Worm (Caenorhabditis elegans) whole organism, L4 larva: ENCODE measurements around the gene madf-3.

Experiments
- F26F4.8 ChIP-seq: fragments of 200-800 bp; sonication (Bioruptor generic); conservative IDR thresholded peaks from 2 replicates; pipeline ENCODE4 v1.3.6; 2022; ENCODE audit warnings: missing genetic modification characterization, missing compliant biosample characterization
- R02D3.7 ChIP-seq: fragments of 150-350 bp; sonication (generic microtip); optimal IDR thresholded peaks from 3 replicates; lab custom pipeline; 2014; ENCODE audit warnings: missing biosample characterization, missing genetic modification characterization
- Y5F2A.4 ChIP-seq: fragments of 200-800 bp; sonication (Bioruptor generic); optimal IDR thresholded peaks from 2 replicates; lab custom pipeline; 2018; ENCODE audit warnings: mild to moderate bottlenecking, missing genetic modification characterization, missing compliant biosample characterization
- aha-1 ChIP-seq: fragments of 150-350 bp; peaks from one replicate; lab custom pipeline; 2014; ENCODE audit warnings: missing biosample characterization, missing genetic modification characterization
- aly-2 ChIP-seq: sonication (generic microtip); optimal IDR thresholded peaks from 2 replicates; lab custom pipeline; 2018; ENCODE audit warnings: missing biosample characterization, missing genetic modification characterization
- ceh-28 ChIP-seq: fragments of 150-350 bp; optimal IDR thresholded peaks from 2 replicates; lab custom pipeline; 2014; ENCODE audit warnings: missing biosample characterization, missing genetic modification reagents, missing genetic modification characterization
- ceh-62 ChIP-seq: sonication (generic microtip); optimal IDR thresholded peaks from 2 replicates; lab custom pipeline; 2017; ENCODE audit warnings: missing biosample characterization, missing genetic modification characterization
- ceh-82 ChIP-seq: sonication (generic microtip); optimal IDR thresholded peaks from 2 replicates; lab custom pipeline; 2017; ENCODE audit warnings: missing biosample characterization, missing genetic modification characterization
- ces-1 ChIP-seq: fragments of 150-350 bp; sonication (generic microtip); optimal IDR thresholded peaks from 4 replicates; lab custom pipeline; 2014; ENCODE audit warnings: missing biosample characterization, missing genetic modification reagents, missing genetic modification characterization
- cey-2 ChIP-seq: sonication (generic microtip); optimal IDR thresholded peaks from 3 replicates; lab custom pipeline; 2017; ENCODE audit warnings: missing genetic modification characterization, mild to moderate bottlenecking, missing compliant biosample characterization, antibody characterized with exemption, borderline replicate concordance; ENCODE audit not compliant: insufficient read depth
- ctbp-1 ChIP-seq: fragments of 200-800 bp; sonication (Bioruptor generic); IDR thresholded peaks from 2 replicates; pipeline ENCODE4 v1.3.6; 2022; ENCODE audit warnings: missing genetic modification reagents, missing genetic modification characterization, missing compliant biosample characterization
- daf-16 ChIP-seq, 3 experiments: sonication (generic microtip); optimal IDR thresholded peaks; 2 replicates each; lab custom pipeline; 2016 to 2017; ENCODE audit warnings: missing genetic modification characterization in 3 of 3, missing genetic modification reagents in 3 of 3, mild to moderate bottlenecking in 2 of 3, missing compliant biosample characterization in 2 of 3, missing biosample characterization in 1 of 3, moderate library complexity in 1 of 3
- dmd-6 ChIP-seq: fragments of 200-800 bp; sonication (Bioruptor generic); IDR thresholded peaks from 2 replicates; pipeline ENCODE4 v1.3.6; 2022; ENCODE audit warnings: missing genetic modification reagents, missing genetic modification characterization, missing compliant biosample characterization
- dmd-8 ChIP-seq: fragments of 200-800 bp; sonication (Bioruptor generic); IDR thresholded peaks from 2 replicates; pipeline ENCODE4 v1.3.6; 2022; ENCODE audit warnings: missing genetic modification characterization, missing compliant biosample characterization
- dmd-9 ChIP-seq: fragments of 200-800 bp; sonication (Bioruptor generic); IDR thresholded peaks from 2 replicates; pipeline ENCODE4 v1.3.6; 2022; ENCODE audit warnings: missing genetic modification reagents, missing genetic modification characterization, missing compliant biosample characterization
- dve-1 ChIP-seq: sonication (generic microtip); optimal IDR thresholded peaks from 2 replicates; lab custom pipeline; 2017; ENCODE audit warnings: antibody characterized with exemption, mild to moderate bottlenecking, missing genetic modification characterization, missing compliant biosample characterization; ENCODE audit not compliant: insufficient read depth
- egl-27 ChIP-seq: sonication (generic microtip); optimal IDR thresholded peaks from 3 replicates; lab custom pipeline; 2017; ENCODE audit warnings: missing biosample characterization, missing genetic modification reagents, missing genetic modification characterization
- egl-43 ChIP-seq: fragments of 200-800 bp; sonication (Bioruptor generic); IDR thresholded peaks from 2 replicates; pipeline ENCODE4 v1.3.6; 2022; ENCODE audit warnings: missing genetic modification reagents, missing genetic modification characterization, missing compliant biosample characterization
- fkh-10 ChIP-seq: fragments of 150-350 bp; optimal IDR thresholded peaks from 2 replicates; lab custom pipeline; 2014; ENCODE audit warnings: missing biosample characterization, missing genetic modification reagents, missing genetic modification characterization
- fos-1 ChIP-seq: fragments of 150-350 bp; optimal IDR thresholded peaks from 2 replicates; lab custom pipeline; 2014; ENCODE audit warnings: missing biosample characterization, missing genetic modification characterization
- gei-8 ChIP-seq: fragments of 200-800 bp; sonication (Bioruptor generic); optimal IDR thresholded peaks from 2 replicates; lab custom pipeline; 2018; ENCODE audit warnings: mild to moderate bottlenecking, missing genetic modification characterization, missing compliant biosample characterization
- hlh-30 ChIP-seq: sonication (generic microtip); optimal IDR thresholded peaks from 2 replicates; lab custom pipeline; 2017; ENCODE audit warnings: antibody characterized with exemption, mild to moderate bottlenecking, missing genetic modification characterization, missing compliant biosample characterization; ENCODE audit not compliant: insufficient read depth
- mes-2 ChIP-seq: sonication (generic microtip); optimal IDR thresholded peaks from 2 replicates; lab custom pipeline; 2016; ENCODE audit warnings: missing genotype, mild to moderate bottlenecking, missing genetic modification characterization, missing compliant biosample characterization; ENCODE audit not compliant: poor library complexity, severe bottlenecking
- mxl-3 ChIP-seq: fragments of 200-800 bp; sonication (Bioruptor generic); optimal IDR thresholded peaks from 2 replicates; lab custom pipeline; 2018; ENCODE audit warnings: mild to moderate bottlenecking, missing genetic modification characterization, missing compliant biosample characterization
- nhr-111 ChIP-seq: fragments of 200-800 bp; sonication (Bioruptor generic); optimal IDR thresholded peaks from 2 replicates; lab custom pipeline; 2018; ENCODE audit warnings: mild to moderate bottlenecking, missing genetic modification characterization, missing compliant biosample characterization
- nhr-28 ChIP-seq: fragments of 150-350 bp; optimal IDR thresholded peaks from 2 replicates; lab custom pipeline; 2014; ENCODE audit warnings: missing biosample characterization, missing genetic modification characterization
- nhr-48 ChIP-seq: sonication (generic microtip); optimal IDR thresholded peaks from 2 replicates; lab custom pipeline; 2016; ENCODE audit warnings: mild to moderate bottlenecking, missing genetic modification characterization, missing compliant biosample characterization
- nhr-6 ChIP-seq: fragments of 150-350 bp; optimal IDR thresholded peaks from 2 replicates; lab custom pipeline; 2014; ENCODE audit warnings: missing biosample characterization, missing genetic modification characterization
- pqm-1 ChIP-seq: sonication (generic microtip); optimal IDR thresholded peaks from 2 replicates; lab custom pipeline; 2017; ENCODE audit warnings: missing biosample characterization, missing genetic modification characterization
- saeg-2 ChIP-seq: fragments of 200-800 bp; sonication (Bioruptor generic); IDR thresholded peaks from 2 replicates; pipeline ENCODE4 v1.3.6; 2022; ENCODE audit warnings: missing genetic modification reagents, missing genetic modification characterization, missing compliant biosample characterization
- sdz-12 ChIP-seq: fragments of 200-800 bp; sonication (Bioruptor generic); optimal IDR thresholded peaks from 2 replicates; lab custom pipeline; 2018; ENCODE audit warnings: mild to moderate bottlenecking, missing genetic modification characterization, missing compliant biosample characterization
- skn-1 ChIP-seq: fragments of 150-350 bp; optimal IDR thresholded peaks from 2 replicates; lab custom pipeline; 2014; ENCODE audit warnings: missing biosample characterization, missing genetic modification characterization
- spr-3 ChIP-seq: fragments of 200-800 bp; sonication (Bioruptor generic); optimal IDR thresholded peaks from 2 replicates; lab custom pipeline; 2018; ENCODE audit warnings: mild to moderate bottlenecking, missing genetic modification characterization, missing compliant biosample characterization
- unc-130 ChIP-seq: sonication (generic microtip); optimal IDR thresholded peaks from 2 replicates; lab custom pipeline; 2016; ENCODE audit warnings: missing genetic modification reagents, missing genetic modification characterization, missing compliant biosample characterization
- unc-62 ChIP-seq, 3 experiments: fragments of 150-350 bp in 1 of 3; sonication (generic microtip); optimal IDR thresholded peaks in 2 of 3; peaks in 1 of 3; 1 replicate in 1 of 3; 2 replicates in 2 of 3; lab custom pipeline; 2014 to 2017; ENCODE audit warnings: missing biosample characterization in 3 of 3, missing genetic modification characterization in 3 of 3, missing genetic modification reagents in 3 of 3, missing genotype in 1 of 3
- vab-7 ChIP-seq: fragments of 200-800 bp; sonication (Bioruptor generic); IDR thresholded peaks from 2 replicates; pipeline ENCODE4 v1.3.6; 2022; ENCODE audit warnings: missing genetic modification reagents, missing genetic modification characterization, missing compliant biosample characterization
- zag-1 ChIP-seq: fragments of 150-350 bp; optimal IDR thresholded peaks from 2 replicates; lab custom pipeline; 2014; ENCODE audit warnings: missing biosample characterization, missing genetic modification characterization
- zfp-3 ChIP-seq: fragments of 200-800 bp; sonication (Bioruptor generic); conservative IDR thresholded peaks from 2 replicates; pipeline ENCODE4 v1.3.6; 2022; ENCODE audit warnings: missing genetic modification reagents, missing genetic modification characterization, missing compliant biosample characterization
- zip-11 ChIP-seq: fragments of 200-800 bp; sonication (Bioruptor generic); IDR thresholded peaks from 2 replicates; pipeline ENCODE4 v1.3.6; 2022; ENCODE audit warnings: missing genetic modification characterization, missing compliant biosample characterization

Gene madf-3

ce11 chrII:4334448-4334847 is at the start of gene madf-3:
madf-3 (plus strand) TSS chrII:4334748.
- no peak for TF ChIP-seq gei-8
- TF ChIP-seq fos-1 = no peak
- TF ChIP-seq nhr-6 (tag; lab: Kevin White, UChicago) = no peak
- 0 out of 2 replicates have a peak, but pooled peaks have one; percentile 2 for TF ChIP-seq dmd-6
- no peak for TF ChIP-seq nhr-111 (GFP tag; lab: Kevin White, UChicago)
- no peak for TF ChIP-seq nhr-48 (tag; lab: Kevin White, UChicago)
- no peak for TF ChIP-seq vab-7 (GFP tag; lab: Robert Waterston, UW)

DNA sequence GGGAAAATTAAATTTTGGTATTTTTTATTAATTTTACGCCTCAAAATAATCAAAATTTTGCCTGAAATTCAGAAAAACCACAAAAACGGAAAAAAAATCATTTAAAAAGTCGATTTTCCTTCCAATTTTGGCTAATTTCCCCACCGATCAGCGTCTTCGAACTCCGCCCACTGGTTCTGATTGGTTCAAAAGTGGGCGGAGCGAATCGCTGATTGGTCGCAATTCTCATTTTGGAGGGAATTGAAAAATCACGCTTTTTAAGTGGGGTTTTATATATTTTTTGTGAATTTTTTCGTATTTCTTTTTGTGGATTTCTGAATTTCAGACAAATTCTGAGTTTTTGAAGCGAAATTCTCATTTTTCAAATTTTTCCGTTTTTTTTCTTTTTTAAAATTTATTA is 47.6 kb upstream of the madf-3 start:
- TF ChIP-seq R02D3.7 (tag; lab: Kevin White, UChicago) = no peak
- TF ChIP-seq dmd-8 (GFP tag; lab: Robert Waterston, UW) = no peak
- TF ChIP-seq zag-1 (tag; lab: Kevin White, UChicago) = no peak
- TF ChIP-seq ceh-82 (tag; lab: Kevin White, UChicago) = no peak
- TF ChIP-seq mes-2 (tag; lab: Kevin White, UChicago) = no peak
- no peak for TF ChIP-seq hlh-30 (tag; lab: Kevin White, UChicago)

- peak in 1 of 2 experiments; percentile 86 for TF ChIP-seq unc-62 (GFP tag; optimal IDR thresholded peaks at IDR 0.05 in 1 of 2; lab: Kevin White, UChicago)
- TF ChIP-seq unc-62 (tag; optimal IDR thresholded peaks at IDR 0.05; lab: Kevin White, UChicago) = no peak
- no peak for TF ChIP-seq dmd-6
- no peak for TF ChIP-seq nhr-6 (tag; lab: Kevin White, UChicago)
- TF ChIP-seq aha-1 (tag; lab: Kevin White, UChicago) = peak; percentile 5
- TF ChIP-seq Y5F2A.4 = no peak
- TF ChIP-seq dmd-9 = no peak
- TF ChIP-seq pqm-1 (tag; lab: Kevin White, UChicago) = no peak
- no peak for TF ChIP-seq egl-43 (GFP tag; lab: Robert Waterston, UW)
These were observed 46.4 kb upstream of the madf-3 start, which contains the start of gene C01F1.6 for ce11 chrII:4288111-4288510. C01F1.6 (minus strand) TSS chrII:4288211.

DNA sequence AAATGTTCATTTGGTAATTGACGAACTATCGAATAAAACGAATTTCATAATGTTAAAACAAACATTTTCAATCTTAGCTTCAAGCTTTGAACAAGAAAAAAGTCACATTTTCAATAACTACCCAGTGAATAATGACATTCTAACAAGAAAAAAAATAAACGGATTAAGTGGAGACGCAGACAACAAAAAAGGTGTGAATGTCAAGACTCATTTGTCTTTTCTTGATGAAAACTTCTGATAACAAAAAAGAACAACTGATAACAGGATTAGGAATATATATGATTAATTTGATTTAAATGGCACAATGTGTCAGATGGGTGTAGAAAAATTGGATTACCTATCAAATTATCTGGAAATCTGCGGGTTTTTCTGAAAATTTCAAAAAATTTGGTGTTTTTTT is 46.0 kb upstream of the madf-3 start:
- no peak for TF ChIP-seq F26F4.8
- TF ChIP-seq nhr-6 (tag; lab: Kevin White, UChicago) = peak; percentile 32
- peak; percentile 4 for TF ChIP-seq nhr-28
- TF ChIP-seq egl-43 (GFP tag; lab: Robert Waterston, UW) = no peak
- no peak for TF ChIP-seq ceh-28
- peak in 1 of 2 experiments; percentile 27 for TF ChIP-seq unc-62 (GFP tag; optimal IDR thresholded peaks at IDR 0.05 in 1 of 2; lab: Kevin White, UChicago)
- no peak for TF ChIP-seq unc-62 (tag; optimal IDR thresholded peaks at IDR 0.05; lab: Kevin White, UChicago)
- no peak for TF ChIP-seq nhr-48 (tag; lab: Kevin White, UChicago)
- TF ChIP-seq ceh-62 (tag; lab: Kevin White, UChicago) = no peak
- peak; percentile 5 for TF ChIP-seq pqm-1 (tag; lab: Kevin White, UChicago)
- TF ChIP-seq sdz-12 = no peak
- TF ChIP-seq unc-130 (GFP tag; lab: Kevin White, UChicago) = no peak
- TF ChIP-seq skn-1 (tag; lab: Kevin White, UChicago) = no peak
- no peak for TF ChIP-seq saeg-2 (GFP tag; lab: Robert Waterston, UW)
- peak; percentile 15 for TF ChIP-seq dve-1

DNA sequence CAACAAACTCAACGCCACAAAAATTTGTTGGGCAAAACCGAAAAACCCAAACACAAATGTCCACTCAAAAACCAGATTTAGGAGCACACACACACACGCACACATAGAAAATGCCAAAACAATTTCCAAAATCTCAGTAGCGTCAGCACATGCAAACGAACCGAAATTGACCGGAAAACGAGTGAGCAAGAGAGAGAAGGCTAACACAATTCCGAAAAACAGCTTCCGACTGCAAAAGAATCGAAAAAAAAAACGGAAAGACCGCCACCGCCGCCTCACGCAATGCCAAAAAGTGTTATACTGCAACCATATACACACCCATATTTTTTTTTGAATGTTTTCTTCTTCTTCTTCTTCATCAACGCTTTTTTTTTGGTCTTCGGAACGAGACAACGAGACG is 42.7 kb upstream of the madf-3 start:
- TF ChIP-seq zip-11 (GFP tag; lab: Robert Waterston, UW) = no peak
- TF ChIP-seq egl-27 (tag; lab: Kevin White, UChicago) = no peak
- peak; percentile 10 for TF ChIP-seq fkh-10
- TF ChIP-seq mxl-3 (GFP tag; lab: Kevin White, UChicago) = no peak
- TF ChIP-seq cey-2 (tag; lab: Kevin White, UChicago) = no peak
- TF ChIP-seq spr-3 (GFP tag; lab: Kevin White, UChicago) = no peak
- TF ChIP-seq daf-16 (GFP tag; optimal IDR thresholded peaks at IDR 0.05; lab: Kevin White, UChicago) = no peak
- TF ChIP-seq daf-16 (tag; optimal IDR thresholded peaks at IDR 0.05; lab: Kevin White, UChicago) = no peak
- TF ChIP-seq zfp-3 = no peak
- no peak for TF ChIP-seq aly-2 (tag; lab: Kevin White, UChicago)
- peak; percentile 4 for TF ChIP-seq ces-1 (GFP tag; lab: Kevin White, UChicago)
- no peak for TF ChIP-seq ctbp-1 (GFP tag; lab: Robert Waterston, UW)
